Worm (Caenorhabditis elegans) whole organism, young adult: ENCODE measurements around the gene T09E8.4.
A peak's percentile ranks its signal among the peaks of the same experiment; 100 is the strongest.

Experiments used
- B0336.3 ChIP-seq: fragments of 200-800 bp; sonication (Bioruptor generic); IDR thresholded peaks from 2 replicates; pipeline ENCODE4 v1.3.6; 2022; ENCODE audit warnings: missing genetic modification characterization, missing compliant biosample characterization
- D2030.7 ChIP-seq: fragments of 200-800 bp; sonication (Bioruptor generic); IDR thresholded peaks from 2 replicates; pipeline ENCODE4 v1.3.6; 2022; ENCODE audit warnings: missing genetic modification reagents, missing genetic modification characterization, missing compliant biosample characterization
- F23B12.7 ChIP-seq: sonication (generic microtip); optimal IDR thresholded peaks from 2 replicates; lab custom pipeline; 2017; ENCODE audit warnings: missing genetic modification characterization, mild to moderate bottlenecking, missing compliant biosample characterization, antibody characterized with exemption, moderate library complexity; ENCODE audit not compliant: insufficient read depth
- Y53F4B.3 ChIP-seq: fragments of 200-800 bp; sonication (Bioruptor generic); IDR thresholded peaks from 2 replicates; pipeline ENCODE4 v1.3.6; 2022; ENCODE audit warnings: missing genetic modification reagents, missing genetic modification characterization, missing compliant biosample characterization
- Y67H2A.10 ChIP-seq: fragments of 200-800 bp; sonication (Bioruptor generic); conservative IDR thresholded peaks from 2 replicates; pipeline ENCODE4 v1.3.6; 2022; ENCODE audit warnings: missing genetic modification reagents, missing genetic modification characterization, missing compliant biosample characterization
- Y79H2A.3 ChIP-seq: fragments of 200-800 bp; sonication (Bioruptor generic); conservative IDR thresholded peaks from 2 replicates; pipeline ENCODE4 v1.3.6; 2022; ENCODE audit warnings: missing genetic modification reagents, missing genetic modification characterization, missing compliant biosample characterization
- ama-1 ChIP-seq, 3 experiments: fragments of 150-350 bp in 1 of 3; sonication (generic microtip) in 2 of 3; optimal IDR thresholded peaks; 2 replicates each; lab custom pipeline; 2014 to 2018; ENCODE audit warnings: missing biosample characterization in 2 of 3, missing genetic modification characterization in 2 of 3, missing genetic modification reagents in 2 of 3
- aptf-3 ChIP-seq: fragments of 200-800 bp; sonication (Bioruptor generic); IDR thresholded peaks from 2 replicates; pipeline ENCODE4 v1.3.6; 2022; ENCODE audit warnings: missing genetic modification characterization, missing compliant biosample characterization
- attf-6 ChIP-seq: fragments of 200-800 bp; sonication (Bioruptor generic); IDR thresholded peaks from 2 replicates; pipeline ENCODE4 v1.3.6; 2022; ENCODE audit warnings: missing genetic modification reagents, missing genetic modification characterization, missing compliant biosample characterization
- bed-1 ChIP-seq: fragments of 200-800 bp; sonication (Bioruptor generic); IDR thresholded peaks from 2 replicates; pipeline ENCODE4 v1.3.6; 2022; ENCODE audit warnings: missing genetic modification reagents, missing genetic modification characterization, missing compliant biosample characterization
- cebp-1 ChIP-seq, 2 experiments: fragments of 200-800 bp in 1 of 2; sonication (Bioruptor generic) in 1 of 2; sonication (generic microtip) in 1 of 2; IDR thresholded peaks in 1 of 2; optimal IDR thresholded peaks in 1 of 2; 2 replicates each; pipeline versions ENCODE4 v1.3.6 to Lab custom; 2017 to 2022; ENCODE audit warnings: missing compliant biosample characterization in 2 of 2, missing genetic modification characterization in 2 of 2, mild to moderate bottlenecking in 1 of 2, missing genetic modification reagents in 1 of 2, moderate library complexity in 1 of 2
- ceh-100 ChIP-seq: fragments of 200-800 bp; sonication (Bioruptor generic); IDR thresholded peaks from 2 replicates; pipeline ENCODE4 v1.3.6; 2022; ENCODE audit warnings: missing genetic modification reagents, missing genetic modification characterization, missing compliant biosample characterization
- ceh-91 ChIP-seq: fragments of 200-800 bp; sonication (Bioruptor generic); IDR thresholded peaks from 2 replicates; pipeline ENCODE4 v1.3.6; 2022; ENCODE audit warnings: missing genetic modification reagents, missing genetic modification characterization, missing compliant biosample characterization
- dox-1 ChIP-seq: fragments of 200-800 bp; sonication (Bioruptor generic); IDR thresholded peaks from 2 replicates; pipeline ENCODE4 v1.3.6; 2022; ENCODE audit warnings: missing genetic modification reagents, missing genetic modification characterization, missing compliant biosample characterization
- efl-1 ChIP-seq: fragments of 150-350 bp; optimal IDR thresholded peaks from 2 replicates; lab custom pipeline; 2014; ENCODE audit warnings: missing biosample characterization, missing genetic modification reagents, missing genetic modification characterization
- egl-18 ChIP-seq: fragments of 200-800 bp; sonication (Bioruptor generic); IDR thresholded peaks from 2 replicates; pipeline ENCODE4 v1.3.6; 2022; ENCODE audit warnings: missing genetic modification reagents, missing genetic modification characterization, missing compliant biosample characterization
- fkh-3 ChIP-seq: sonication (generic microtip); optimal IDR thresholded peaks from 2 replicates; lab custom pipeline; 2016; ENCODE audit warnings: mild to moderate bottlenecking, missing genetic modification characterization, missing compliant biosample characterization
- him-1 ChIP-seq: sonication (generic microtip); optimal IDR thresholded peaks from 2 replicates; lab custom pipeline; 2016; ENCODE audit warnings: missing genotype, missing genetic modification reagents, missing genetic modification characterization, missing compliant biosample characterization
- lin-35 ChIP-seq, 3 experiments: fragments of 150-350 bp in 2 of 3; sonication (generic microtip) in 1 of 3; optimal IDR thresholded peaks; 2 replicates each; lab custom pipeline; 2014 to 2018; ENCODE audit warnings: missing biosample characterization in 3 of 3, missing genetic modification characterization in 3 of 3, missing genetic modification reagents in 3 of 3
- madf-3 ChIP-seq: fragments of 200-800 bp; sonication (Bioruptor generic); IDR thresholded peaks from 2 replicates; pipeline ENCODE4 v1.3.6; 2022; ENCODE audit warnings: missing genetic modification reagents, missing genetic modification characterization, missing compliant biosample characterization
- madf-6 ChIP-seq: fragments of 200-800 bp; sonication (Bioruptor generic); IDR thresholded peaks from 2 replicates; pipeline ENCODE4 v1.3.6; 2022; ENCODE audit warnings: missing genetic modification reagents, missing genetic modification characterization, missing compliant biosample characterization
- mcd-1 ChIP-seq: fragments of 200-800 bp; sonication (Bioruptor generic); IDR thresholded peaks from 2 replicates; pipeline ENCODE4 v1.3.6; 2022; ENCODE audit warnings: missing genetic modification reagents, missing genetic modification characterization, missing compliant biosample characterization
- nhr-80 ChIP-seq: sonication (generic microtip); optimal IDR thresholded peaks from 2 replicates; lab custom pipeline; 2016; ENCODE audit warnings: missing genetic modification characterization, missing compliant biosample characterization
- repo-1 ChIP-seq: sonication (generic microtip); optimal IDR thresholded peaks from 2 replicates; lab custom pipeline; 2017; ENCODE audit warnings: mild to moderate bottlenecking, missing genetic modification characterization, missing compliant biosample characterization
- rpc-1 ChIP-seq, 2 experiments: fragments of 150-350 bp in 1 of 2; sonication (generic microtip) in 1 of 2; optimal IDR thresholded peaks; 2 replicates each; lab custom pipeline; 2014 to 2018; ENCODE audit warnings: missing biosample characterization in 1 of 2, missing genetic modification characterization in 1 of 2, missing genetic modification reagents in 1 of 2, missing genotype in 1 of 2
- sea-2 ChIP-seq: fragments of 200-800 bp; sonication (Bioruptor generic); IDR thresholded peaks from 2 replicates; pipeline ENCODE4 v1.3.6; 2022; ENCODE audit warnings: missing genetic modification characterization, missing compliant biosample characterization
- snpc-1.1 ChIP-seq: sonication (generic microtip); optimal IDR thresholded peaks from 2 replicates; lab custom pipeline; 2017; ENCODE audit warnings: missing genetic modification characterization, mild to moderate bottlenecking, missing compliant biosample characterization, antibody characterized with exemption, moderate library complexity, missing genotype, missing genetic modification reagents; ENCODE audit not compliant: insufficient read depth
- snpc-1.3 ChIP-seq: sonication (generic microtip); optimal IDR thresholded peaks from 2 replicates; lab custom pipeline; 2017; ENCODE audit warnings: missing genetic modification characterization, mild to moderate bottlenecking, missing compliant biosample characterization, antibody characterized with exemption, moderate library complexity, missing genotype, missing genetic modification reagents; ENCODE audit not compliant: insufficient read depth
- snpc-4 ChIP-seq, 5 experiments: fragments of 150-350 bp in 1 of 5; sonication (generic microtip) in 4 of 5; optimal IDR thresholded peaks; 2 replicates each; lab custom pipeline; 2014 to 2018; ENCODE audit warnings: missing genetic modification characterization in 5 of 5, missing biosample characterization in 3 of 5, antibody characterized with exemption in 2 of 5, mild to moderate bottlenecking in 2 of 5, missing compliant biosample characterization in 2 of 5, missing genotype in 2 of 5, moderate library complexity in 2 of 5, missing genetic modification reagents in 1 of 5
- tbp1 ChIP-seq: fragments of 200-800 bp; sonication (Bioruptor generic); optimal IDR thresholded peaks from 2 replicates; lab custom pipeline; 2018; ENCODE audit warnings: mild to moderate bottlenecking, missing genetic modification characterization, missing compliant biosample characterization
- ztf-26 ChIP-seq: sonication (generic microtip); optimal IDR thresholded peaks from 2 replicates; lab custom pipeline; 2017; ENCODE audit warnings: missing genetic modification characterization, missing compliant biosample characterization

T09E8.4 gene

DNA sequence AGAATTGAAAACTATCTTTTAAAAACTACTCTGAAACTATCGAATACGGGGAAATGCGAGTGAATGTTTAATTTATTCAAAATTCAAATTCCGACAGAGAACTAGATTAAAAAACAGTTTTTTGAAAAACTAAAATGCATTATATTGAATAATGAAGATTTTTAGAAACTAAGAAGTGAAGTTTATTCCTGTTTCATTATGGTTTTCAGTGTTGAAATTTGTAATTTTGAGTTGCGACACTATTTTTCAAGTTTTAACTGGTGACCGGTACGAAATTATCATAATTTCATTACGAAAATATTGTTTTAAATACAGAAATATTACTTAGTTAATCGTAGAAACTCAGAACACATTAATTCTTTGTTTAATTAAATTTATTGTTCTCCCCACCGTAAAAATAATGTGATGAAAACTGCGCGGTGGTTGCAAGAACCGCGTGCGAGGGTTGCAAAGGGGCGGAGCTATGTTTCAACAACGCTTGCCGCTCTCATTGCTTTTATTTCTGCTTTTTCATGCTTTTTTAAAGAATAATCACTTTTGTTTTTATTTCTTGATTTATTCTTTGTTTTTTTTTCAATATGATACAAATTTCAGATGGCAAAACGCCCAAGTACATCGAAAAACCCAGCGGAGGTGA lies 7.8 kb downstream of the T09E8.4 start, which contains the start of gene him-17:
Gene him-17, plus strand, starts transcription at position 595 of the 637 bp plus-strand sequence.
- TF ChIP-seq cebp-1 (GFP tag; IDR thresholded peaks at IDR 0.05; lab: Robert Waterston, UW) (no peak), cebp-1 (tag; optimal IDR thresholded peaks at IDR 0.05; lab: Kevin White, UChicago) (peak; percentile 45), efl-1 (GFP tag; lab: Kevin White, UChicago) (peak; percentile 3), aptf-3 (GFP tag; lab: Robert Waterston, UW) (no peak), ztf-26 (tag; lab: Kevin White, UChicago) (no peak), dox-1 (peak; percentile 61; the same call in 1 of the 2 replicates), attf-6 (no peak), ceh-100 (GFP tag; lab: Robert Waterston, UW) (peak; percentile 41; the same call in 1 of the 2 replicates), rpc-1 (optimal IDR thresholded peaks at IDR 0.05; lab: Kevin White, UChicago) (peak; percentile 38), rpc-1 (tag; optimal IDR thresholded peaks at IDR 0.05; lab: Kevin White, UChicago) (no peak), egl-18 (GFP tag; lab: Robert Waterston, UW) (no peak), madf-6 (GFP tag; lab: Robert Waterston, UW) (peak; percentile 56), snpc-1.3 (tag; lab: Kevin White, UChicago) (peak; percentile 10), lin-35 (GFP tag; optimal IDR thresholded peaks at IDR 0.05; lab: Kevin White, UChicago) (peak in 1 of 3 experiments; percentile 17), Y67H2A.10 (GFP tag; lab: Robert Waterston, UW) (no peak), nhr-80 (tag; lab: Kevin White, UChicago) (no peak), B0336.3 (GFP tag; lab: Robert Waterston, UW) (peak; percentile 54; the same call in 1 of the 2 replicates), snpc-4 (GFP tag; optimal IDR thresholded peaks at IDR 0.05; lab: Kevin White, UChicago) (no peak), snpc-4 (tag; optimal IDR thresholded peaks at IDR 0.05; lab: Kevin White, UChicago) (peak in 2 of 4 experiments; percentile 2 to 22), D2030.7 (GFP tag; lab: Robert Waterston, UW) (no peak), repo-1 (tag; lab: Kevin White, UChicago) (peak; percentile 13), ceh-91 (GFP tag; lab: Robert Waterston, UW) (no peak), ama-1 (optimal IDR thresholded peaks at IDR 0.05; lab: Kevin White, UChicago) (no peak), ama-1 (GFP tag; optimal IDR thresholded peaks at IDR 0.05; lab: Kevin White, UChicago) (peak in 1 of 2 experiments; percentile 20), madf-3 (peak; percentile 33; the same call in 1 of the 2 replicates), mcd-1 (GFP tag; lab: Robert Waterston, UW) (peak; percentile 44), F23B12.7 (tag; lab: Kevin White, UChicago) (peak; percentile 49)

DNA sequence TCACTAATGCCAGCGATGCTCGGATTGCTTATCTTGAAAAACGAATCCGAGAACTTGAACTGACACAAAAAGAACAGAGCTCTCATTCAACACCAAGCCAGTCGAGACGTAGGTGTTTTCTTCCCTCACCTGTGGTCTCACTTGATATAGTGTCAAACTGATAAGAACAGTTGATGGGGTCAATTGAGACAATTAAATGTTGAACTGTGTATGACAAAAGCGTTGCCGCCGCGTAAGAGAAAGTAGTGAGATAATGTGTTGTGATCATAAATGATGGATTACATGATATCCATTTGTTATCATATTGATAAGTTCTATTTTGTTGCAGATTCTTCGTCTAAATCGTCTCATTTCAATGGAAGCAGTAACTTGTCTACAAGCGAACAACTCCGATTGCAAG lies 10.3 kb downstream of the T09E8.4 start:
- no peak for TF ChIP-seq efl-1 (GFP tag; lab: Kevin White, UChicago)
- TF ChIP-seq fkh-3, result no peak
- TF ChIP-seq dox-1, result no peak
- peak; percentile 22 for TF ChIP-seq nhr-80 (tag; lab: Kevin White, UChicago)
- TF ChIP-seq bed-1, result no peak
- no peak for TF ChIP-seq attf-6
- TF ChIP-seq mcd-1 (GFP tag; lab: Robert Waterston, UW), result no peak
- TF ChIP-seq snpc-1.3 (tag; lab: Kevin White, UChicago), result no peak

DNA sequence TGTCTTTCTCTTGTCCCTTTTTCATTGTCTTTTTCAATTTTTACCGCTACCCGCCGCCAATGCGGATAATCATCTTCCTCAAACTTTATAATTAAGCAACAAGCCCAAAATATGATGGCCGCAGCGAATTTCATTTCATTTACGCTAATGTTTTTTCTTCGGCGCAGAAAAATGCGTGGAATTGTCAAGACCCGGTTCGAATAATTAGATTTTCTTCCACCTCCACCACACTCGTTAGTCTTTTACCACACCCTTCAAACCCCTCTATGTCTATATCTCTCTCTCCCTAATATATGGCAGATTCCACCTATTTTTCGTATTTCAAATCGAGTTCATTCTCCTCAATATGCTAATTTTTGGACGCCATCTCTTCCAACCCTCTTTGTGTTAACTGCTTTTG lies 13.5 kb downstream of the T09E8.4 start:
- TF ChIP-seq snpc-1.1, result no peak
- TF ChIP-seq Y53F4B.3 (GFP tag; lab: Robert Waterston, UW), result no peak
- TF ChIP-seq Y79H2A.3 (GFP tag; lab: Robert Waterston, UW), result no peak
- TF ChIP-seq him-1, result no peak
- no peak for TF ChIP-seq sea-2
- TF ChIP-seq tbp1 (GFP tag; lab: Kevin White, UChicago), result no peak
- no peak for TF ChIP-seq B0336.3 (GFP tag; lab: Robert Waterston, UW)
- no peak for TF ChIP-seq madf-6 (GFP tag; lab: Robert Waterston, UW)
- no peak for TF ChIP-seq ceh-100 (GFP tag; lab: Robert Waterston, UW)
